Worm (Caenorhabditis elegans) whole organism, L4 larva: ENCODE results near the gene irld-24.
A peak's percentile ranks its signal among the peaks of the same experiment; 100 is the strongest.

ENCODE experiments used
- F10B5.3 ChIP-seq: sonication (generic microtip); optimal IDR thresholded peaks from 2 replicates; lab custom pipeline; 2016; ENCODE audit warnings: mild to moderate bottlenecking, missing genetic modification characterization, missing compliant biosample characterization
- T26A8.4 ChIP-seq: fragments of 200-800 bp; sonication (Bioruptor generic); IDR thresholded peaks from 2 replicates; pipeline ENCODE4 v1.3.6; 2022; ENCODE audit warnings: missing genetic modification characterization, missing compliant biosample characterization
- Y48G9A.11 ChIP-seq: fragments of 200-800 bp; sonication (Bioruptor generic); IDR thresholded peaks from 2 replicates; pipeline ENCODE4 v1.3.6; 2022; ENCODE audit warnings: missing genetic modification reagents, missing genetic modification characterization, missing compliant biosample characterization
- Y75B8A.6 ChIP-seq: fragments of 200-800 bp; sonication (Bioruptor generic); IDR thresholded peaks from 2 replicates; pipeline ENCODE4 v1.3.6; 2022; ENCODE audit warnings: missing genetic modification reagents, missing genetic modification characterization, missing compliant biosample characterization
- aha-1 ChIP-seq: fragments of 150-350 bp; peaks from one replicate; lab custom pipeline; 2014; ENCODE audit warnings: missing biosample characterization, missing genetic modification characterization
- ceh-62 ChIP-seq: sonication (generic microtip); optimal IDR thresholded peaks from 2 replicates; lab custom pipeline; 2017; ENCODE audit warnings: missing biosample characterization, missing genetic modification characterization
- cey-2 ChIP-seq: sonication (generic microtip); optimal IDR thresholded peaks from 3 replicates; lab custom pipeline; 2017; ENCODE audit warnings: missing genetic modification characterization, mild to moderate bottlenecking, missing compliant biosample characterization, antibody characterized with exemption, borderline replicate concordance; ENCODE audit not compliant: insufficient read depth
- daf-12 ChIP-seq: fragments of 150-350 bp; optimal IDR thresholded peaks from 2 replicates; lab custom pipeline; 2014; ENCODE audit warnings: missing biosample characterization, missing genetic modification reagents, missing genetic modification characterization
- daf-16 ChIP-seq, 3 experiments: sonication (generic microtip); optimal IDR thresholded peaks; 2 replicates each; lab custom pipeline; 2016 to 2017; ENCODE audit warnings: missing genetic modification characterization in 3 of 3, missing genetic modification reagents in 3 of 3, mild to moderate bottlenecking in 2 of 3, missing compliant biosample characterization in 2 of 3, missing biosample characterization in 1 of 3, moderate library complexity in 1 of 3
- daf-19 ChIP-seq: fragments of 200-800 bp; sonication (Bioruptor generic); conservative IDR thresholded peaks from 2 replicates; pipeline ENCODE4 v1.3.6; 2022; ENCODE audit warnings: missing genetic modification characterization, missing compliant biosample characterization
- daf-8 ChIP-seq: fragments of 200-800 bp; sonication (Bioruptor generic); IDR thresholded peaks from 2 replicates; pipeline ENCODE4 v1.3.6; 2022; ENCODE audit warnings: missing genetic modification characterization, missing compliant biosample characterization
- dmd-6 ChIP-seq: fragments of 200-800 bp; sonication (Bioruptor generic); IDR thresholded peaks from 2 replicates; pipeline ENCODE4 v1.3.6; 2022; ENCODE audit warnings: missing genetic modification reagents, missing genetic modification characterization, missing compliant biosample characterization
- dmd-9 ChIP-seq: fragments of 200-800 bp; sonication (Bioruptor generic); IDR thresholded peaks from 2 replicates; pipeline ENCODE4 v1.3.6; 2022; ENCODE audit warnings: missing genetic modification reagents, missing genetic modification characterization, missing compliant biosample characterization
- egl-27 ChIP-seq: sonication (generic microtip); optimal IDR thresholded peaks from 3 replicates; lab custom pipeline; 2017; ENCODE audit warnings: missing biosample characterization, missing genetic modification reagents, missing genetic modification characterization
- hif-1 ChIP-seq, 2 experiments: sonication (generic microtip); optimal IDR thresholded peaks; 2 replicates each; lab custom pipeline; 2016 to 2017; ENCODE audit warnings: missing compliant biosample characterization in 2 of 2, missing genetic modification characterization in 2 of 2, missing genetic modification reagents in 2 of 2, missing genotype in 2 of 2, mild to moderate bottlenecking in 1 of 2
- hlh-11 ChIP-seq: fragments of 200-800 bp; sonication (Bioruptor generic); optimal IDR thresholded peaks from 2 replicates; lab custom pipeline; 2018; ENCODE audit warnings: mild to moderate bottlenecking, missing genetic modification characterization, missing compliant biosample characterization
- hlh-30 ChIP-seq: sonication (generic microtip); optimal IDR thresholded peaks from 2 replicates; lab custom pipeline; 2017; ENCODE audit warnings: antibody characterized with exemption, mild to moderate bottlenecking, missing genetic modification characterization, missing compliant biosample characterization; ENCODE audit not compliant: insufficient read depth
- hmg-1.1 ChIP-seq: fragments of 200-800 bp; sonication (Bioruptor generic); IDR thresholded peaks from 2 replicates; pipeline ENCODE4 v1.3.6; 2022; ENCODE audit warnings: missing genetic modification reagents, missing genetic modification characterization, missing compliant biosample characterization
- jun-1 ChIP-seq: fragments of 150-350 bp; optimal IDR thresholded peaks from 2 replicates; lab custom pipeline; 2014; ENCODE audit warnings: missing biosample characterization, missing genetic modification reagents, missing genetic modification characterization
- lin-29 ChIP-seq: fragments of 200-800 bp; sonication (Bioruptor generic); IDR thresholded peaks from 2 replicates; pipeline ENCODE4 v1.3.6; 2022; ENCODE audit warnings: missing genetic modification reagents, missing genetic modification characterization, missing compliant biosample characterization
- lin-38 ChIP-seq: fragments of 200-800 bp; sonication (Bioruptor generic); IDR thresholded peaks from 2 replicates; pipeline ENCODE4 v1.3.6; 2022; ENCODE audit warnings: missing genetic modification reagents, missing genetic modification characterization, missing compliant biosample characterization
- madf-5 ChIP-seq, 2 experiments: fragments of 200-800 bp; sonication (Bioruptor generic); IDR thresholded peaks; 2 replicates each; pipeline ENCODE4 v1.3.6; 2022; ENCODE audit warnings: missing compliant biosample characterization in 2 of 2, missing genetic modification characterization in 2 of 2
- mdt-29 ChIP-seq: fragments of 200-800 bp; sonication (Bioruptor generic); IDR thresholded peaks from 2 replicates; pipeline ENCODE4 v1.3.6; 2022; ENCODE audit warnings: missing genetic modification reagents, missing genetic modification characterization, missing compliant biosample characterization
- mep-1 ChIP-seq: fragments of 150-350 bp; sonication (generic microtip); optimal IDR thresholded peaks from 3 replicates; lab custom pipeline; 2014; ENCODE audit warnings: missing biosample characterization, missing genetic modification characterization
- nhr-102 ChIP-seq: sonication (generic microtip); optimal IDR thresholded peaks from 2 replicates; lab custom pipeline; 2016; ENCODE audit warnings: mild to moderate bottlenecking, missing genetic modification characterization, moderate library complexity, missing compliant biosample characterization
- nhr-237 ChIP-seq: sonication (generic microtip); optimal IDR thresholded peaks from 2 replicates; lab custom pipeline; 2017; ENCODE audit warnings: missing biosample characterization, missing genetic modification characterization
- nhr-48 ChIP-seq: sonication (generic microtip); optimal IDR thresholded peaks from 2 replicates; lab custom pipeline; 2016; ENCODE audit warnings: mild to moderate bottlenecking, missing genetic modification characterization, missing compliant biosample characterization
- nhr-77 ChIP-seq: fragments of 150-350 bp; optimal IDR thresholded peaks from 2 replicates; lab custom pipeline; 2014; ENCODE audit warnings: missing biosample characterization, missing genetic modification characterization
- php-3 ChIP-seq: fragments of 200-800 bp; sonication (Bioruptor generic); IDR thresholded peaks from 2 replicates; pipeline ENCODE4 v1.3.6; 2022; ENCODE audit warnings: missing genetic modification reagents, missing genetic modification characterization, missing compliant biosample characterization
- saeg-2 ChIP-seq: fragments of 200-800 bp; sonication (Bioruptor generic); IDR thresholded peaks from 2 replicates; pipeline ENCODE4 v1.3.6; 2022; ENCODE audit warnings: missing genetic modification reagents, missing genetic modification characterization, missing compliant biosample characterization
- snpc-1.2 ChIP-seq: fragments of 200-800 bp; sonication (Bioruptor generic); IDR thresholded peaks from 2 replicates; pipeline ENCODE4 v1.3.6; 2022; ENCODE audit warnings: missing genetic modification reagents, missing genetic modification characterization, missing compliant biosample characterization
- spr-1 ChIP-seq: sonication (generic microtip); optimal IDR thresholded peaks from 2 replicates; lab custom pipeline; 2016; ENCODE audit warnings: mild to moderate bottlenecking, missing genetic modification characterization, missing compliant biosample characterization
- spr-3 ChIP-seq: fragments of 200-800 bp; sonication (Bioruptor generic); optimal IDR thresholded peaks from 2 replicates; lab custom pipeline; 2018; ENCODE audit warnings: mild to moderate bottlenecking, missing genetic modification characterization, missing compliant biosample characterization
- zfp-3 ChIP-seq: fragments of 200-800 bp; sonication (Bioruptor generic); conservative IDR thresholded peaks from 2 replicates; pipeline ENCODE4 v1.3.6; 2022; ENCODE audit warnings: missing genetic modification reagents, missing genetic modification characterization, missing compliant biosample characterization

irld-24 gene

ce11 chrX:13941296-13941695 lies 45.1 kb upstream of the irld-24 start (continued):
- peak; percentile 17 for TF ChIP-seq hlh-11
- no peak for TF ChIP-seq snpc-1.2 (GFP tag; lab: Robert Waterston, UW)
- no peak for TF ChIP-seq egl-27 (tag; lab: Kevin White, UChicago)
- TF ChIP-seq Y48G9A.11 (GFP tag; lab: Robert Waterston, UW) = no peak
- no peak for TF ChIP-seq jun-1 (tag; lab: Kevin White, UChicago)
- TF ChIP-seq daf-8 (GFP tag; lab: Robert Waterston, UW) = no peak
- TF ChIP-seq T26A8.4 (GFP tag; lab: Robert Waterston, UW) = 0 out of 2 replicates have a peak, but pooled peaks have one; percentile 19
- TF ChIP-seq spr-3 (GFP tag; lab: Kevin White, UChicago) = no peak
- TF ChIP-seq cey-2 (tag; lab: Kevin White, UChicago) = no peak
- TF ChIP-seq nhr-48 (tag; lab: Kevin White, UChicago) = no peak
- no peak for TF ChIP-seq dmd-9 (GFP tag; lab: Robert Waterston, UW)
- no peak for TF ChIP-seq lin-38 (GFP tag; lab: Robert Waterston, UW)
- TF ChIP-seq nhr-102 (tag; lab: Kevin White, UChicago) = no peak
- no peak for TF ChIP-seq daf-16 (GFP tag; optimal IDR thresholded peaks at IDR 0.05; lab: Kevin White, UChicago)
- no peak for TF ChIP-seq daf-16 (tag; optimal IDR thresholded peaks at IDR 0.05; lab: Kevin White, UChicago)
- no peak for TF ChIP-seq hmg-1.1 (GFP tag; lab: Robert Waterston, UW)
- TF ChIP-seq nhr-237 (tag; lab: Kevin White, UChicago) = no peak
- TF ChIP-seq saeg-2 (GFP tag; lab: Robert Waterston, UW) = no peak
- no peak for TF ChIP-seq daf-19

ce11 chrX:13941865-13942264 lies 44.5 kb upstream of the irld-24 start:
- TF ChIP-seq aha-1 (tag; lab: Kevin White, UChicago) (peak; percentile 92), Y75B8A.6 (GFP tag; lab: Robert Waterston, UW) (no peak)
- TF ChIP-seq, all 104 proteins: peak for 1

ce11 chrX:13944184-13944583 lies 42.2 kb upstream of the irld-24 start:
- TF ChIP-seq madf-5 (GFP tag; IDR thresholded peaks at IDR 0.05; lab: Robert Waterston, UW) = no peak
- no peak for TF ChIP-seq F10B5.3 (tag; lab: Kevin White, UChicago)
- TF ChIP-seq zfp-3 (GFP tag; lab: Robert Waterston, UW) = no peak
- no peak for TF ChIP-seq hif-1 (tag; optimal IDR thresholded peaks at IDR 0.05; lab: Kevin White, UChicago)
- TF ChIP-seq snpc-1.2 (GFP tag; lab: Robert Waterston, UW) = no peak
- no peak for TF ChIP-seq nhr-77 (tag; lab: Kevin White, UChicago)
- no peak for TF ChIP-seq spr-1 (tag; lab: Kevin White, UChicago)
- TF ChIP-seq hlh-30 (tag; lab: Kevin White, UChicago) = no peak
- no peak for TF ChIP-seq mep-1
- no peak for TF ChIP-seq lin-29 (GFP tag; lab: Robert Waterston, UW)
- TF ChIP-seq php-3 (GFP tag; lab: Robert Waterston, UW) = no peak
- TF ChIP-seq ceh-62 (tag; lab: Kevin White, UChicago) = no peak
- no peak for TF ChIP-seq mdt-29 (GFP tag; lab: Robert Waterston, UW)
- no peak for TF ChIP-seq daf-12 (tag; lab: Kevin White, UChicago)

- TF ChIP-seq aha-1 (tag; lab: Kevin White, UChicago) (peak; percentile 95), dmd-6 (GFP tag; lab: Robert Waterston, UW) (no peak)
Measured at ce11 chrX:13945090-13945489, 41.3 kb upstream of the irld-24 start.
